Worm (Caenorhabditis elegans): ENCODE results near the gene F01D5.5.

The F01D5.5 gene

DNA sequence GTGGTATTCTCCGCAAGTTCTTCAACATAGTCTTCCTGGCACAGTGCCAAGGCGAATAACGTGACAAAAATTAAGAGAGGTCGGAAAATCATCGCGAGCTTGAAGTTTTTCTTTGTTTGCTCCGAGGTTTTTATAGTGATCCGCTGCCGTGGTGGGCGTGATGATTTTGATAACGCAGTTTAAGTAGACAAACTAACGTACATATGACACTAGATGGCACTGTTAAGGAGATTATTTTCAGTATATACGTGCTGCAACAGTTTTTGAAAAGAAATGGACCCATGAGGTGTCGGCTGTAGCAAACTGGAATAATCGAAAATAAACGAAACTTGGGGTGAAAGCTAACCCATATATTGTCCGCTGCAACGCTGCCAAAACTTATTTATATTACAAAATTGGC lies at the start of gene F01D5.5:
F01D5.5 (minus strand) TSS at position 101 of the 400 bp plus-strand sequence.
- TF ChIP-seq cnd-1 (tag; optimal IDR thresholded peaks at IDR 0.05) (no peak), lin-32 (GFP tag; optimal IDR thresholded peaks at IDR 0.05) (no peak), nhr-237 (tag; optimal IDR thresholded peaks at IDR 0.05) (no peak), unc-120 (tag; optimal IDR thresholded peaks at IDR 0.05; ENCODE audit: poor library complexity, severe bottlenecking) (no peak), ham-2 (GFP tag; optimal IDR thresholded peaks at IDR 0.05) (no peak), hlh-1 (tag; optimal IDR thresholded peaks at IDR 0.05) (no peak), M03D4.4 (tag; optimal IDR thresholded peaks at IDR 0.05) (no peak)

DNA sequence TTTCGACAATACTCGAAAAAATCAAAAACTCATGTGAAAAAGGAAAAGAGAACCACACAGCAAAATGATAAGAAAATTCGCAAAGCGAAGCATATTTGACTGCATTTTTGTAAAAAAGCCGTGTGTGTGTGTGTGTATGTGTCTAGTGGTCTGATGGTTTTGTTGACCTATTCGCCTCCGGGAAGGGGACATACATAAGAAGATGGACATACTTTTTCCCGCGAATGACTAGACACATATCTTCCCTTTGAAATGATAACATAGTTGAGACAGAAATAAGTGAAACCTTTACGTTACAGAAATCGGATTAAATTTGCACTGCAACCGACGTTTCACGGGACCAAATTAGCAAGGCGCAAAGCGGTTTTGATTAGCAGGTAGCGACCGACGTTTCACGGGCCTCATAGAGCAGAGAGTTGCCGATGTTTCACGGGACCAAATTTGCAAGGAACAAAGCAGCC lies 49.4 kb upstream of the F01D5.5 start:
- TF ChIP-seq ham-2 (GFP tag; optimal IDR thresholded peaks at IDR 0.05): no peak
- no peak for TF ChIP-seq nhr-12 (tag; optimal IDR thresholded peaks at IDR 0.05)
- TF ChIP-seq ceh-39 (tag; optimal IDR thresholded peaks at IDR 0.05): no peak

DNA sequence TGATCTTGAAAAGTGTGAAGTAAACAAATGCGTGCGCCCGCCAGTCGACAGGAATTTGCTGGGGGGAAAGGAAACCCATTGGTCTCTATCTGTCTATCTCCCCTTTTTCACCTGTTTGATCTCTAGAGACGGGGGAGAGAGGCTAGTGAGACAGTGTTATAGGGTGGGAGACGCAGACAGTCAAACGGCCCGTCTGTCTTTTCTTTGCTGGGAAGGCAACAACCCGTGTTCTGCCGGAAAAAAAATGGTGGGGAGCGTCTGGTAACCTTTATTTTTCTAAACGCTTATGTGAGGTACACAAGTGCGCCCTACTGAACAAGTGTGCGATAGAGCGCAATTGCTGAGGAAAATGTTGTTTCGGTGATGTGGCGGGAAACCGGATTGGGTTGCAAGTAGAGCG lies 48.4 kb upstream of the F01D5.5 start:
- peak; percentile 69 for TF ChIP-seq unc-120 (tag; optimal IDR thresholded peaks at IDR 0.05; ENCODE audit: poor library complexity, severe bottlenecking)
- TF ChIP-seq M03D4.4 (tag; optimal IDR thresholded peaks at IDR 0.05): no peak
- TF ChIP-seq elt-1 (tag; optimal IDR thresholded peaks at IDR 0.05; ENCODE audit: borderline replicate concordance, insufficient read depth): peak; percentile 23
- no peak for TF ChIP-seq sptf-1 (tag; optimal IDR thresholded peaks at IDR 0.05)
- TF ChIP-seq cnd-1 (tag; optimal IDR thresholded peaks at IDR 0.05): peak; percentile 52
- TF ChIP-seq nhr-237 (tag; optimal IDR thresholded peaks at IDR 0.05): peak; percentile 26
- TF ChIP-seq mab-5 (tag; optimal IDR thresholded peaks at IDR 0.05): no peak
- TF ChIP-seq ham-2 (GFP tag; optimal IDR thresholded peaks at IDR 0.05): peak; percentile 13
- TF ChIP-seq mep-1 (tag; optimal IDR thresholded peaks at IDR 0.05): peak; percentile 56
- no peak for TF ChIP-seq elt-3 (tag; optimal IDR thresholded peaks at IDR 0.05)
- TF ChIP-seq hlh-1 (tag; optimal IDR thresholded peaks at IDR 0.05): peak; percentile 75
- no peak for TF ChIP-seq tbx-8 (GFP tag; optimal IDR thresholded peaks at IDR 0.05)

DNA sequence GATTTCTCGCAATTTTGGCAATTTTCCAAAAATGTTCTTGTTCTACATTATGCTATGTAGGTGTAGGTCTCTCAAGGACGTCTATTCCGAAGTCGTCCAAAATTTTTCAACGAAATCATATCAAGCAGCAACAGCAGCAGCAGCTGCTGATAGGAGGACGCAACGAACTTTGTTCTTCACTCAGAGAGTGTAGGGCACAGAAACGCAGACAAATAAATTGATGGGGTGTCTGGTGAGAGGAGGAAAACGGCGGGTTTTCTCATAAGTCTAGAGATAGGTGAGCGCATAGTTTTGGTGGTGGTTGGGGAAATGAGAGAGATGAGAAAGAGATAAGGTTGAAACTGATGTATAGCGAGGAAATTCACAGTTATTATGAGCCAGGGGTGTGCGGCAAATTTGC lies 47.0 kb upstream of the F01D5.5 start:
- TF ChIP-seq elt-1 (tag; optimal IDR thresholded peaks at IDR 0.05; ENCODE audit: borderline replicate concordance, insufficient read depth): peak; percentile 30
- no peak for TF ChIP-seq nhr-76 (tag; optimal IDR thresholded peaks at IDR 0.05)
- TF ChIP-seq lin-32 (GFP tag; optimal IDR thresholded peaks at IDR 0.05): no peak
- TF ChIP-seq ztf-11 (tag; optimal IDR thresholded peaks at IDR 0.05): no peak
- no peak for TF ChIP-seq nhr-12 (tag; optimal IDR thresholded peaks at IDR 0.05)
- no peak for TF ChIP-seq drap-1 (GFP tag; optimal IDR thresholded peaks at IDR 0.05)
- TF ChIP-seq hlh-1 (tag; optimal IDR thresholded peaks at IDR 0.05): peak; percentile 90
- TF ChIP-seq mab-5 (tag; optimal IDR thresholded peaks at IDR 0.05): no peak
- TF ChIP-seq zip-8 (tag; optimal IDR thresholded peaks at IDR 0.05): no peak
- TF ChIP-seq nhr-28 (tag; optimal IDR thresholded peaks at IDR 0.05): no peak
- peak; percentile 68 for TF ChIP-seq unc-62 (GFP tag; optimal IDR thresholded peaks at IDR 0.05)
- no peak for TF ChIP-seq blmp-1 (tag; optimal IDR thresholded peaks at IDR 0.05)
- TF ChIP-seq unc-120 (tag; optimal IDR thresholded peaks at IDR 0.05; ENCODE audit: poor library complexity, severe bottlenecking): peak; percentile 65
- TF ChIP-seq nhr-2 (tag; optimal IDR thresholded peaks at IDR 0.05): no peak
- no peak for TF ChIP-seq sptf-1 (tag; optimal IDR thresholded peaks at IDR 0.05)
- peak; percentile 30 for TF ChIP-seq ham-2 (GFP tag; optimal IDR thresholded peaks at IDR 0.05)

ce11 chrII:14046491-14046890 lies 44.4 kb upstream of the F01D5.5 start:
- TF ChIP-seq nhr-2 (tag; optimal IDR thresholded peaks at IDR 0.05) (no peak), ceh-43 (GFP tag; optimal IDR thresholded peaks at IDR 0.05) (no peak), blmp-1 (tag; optimal IDR thresholded peaks at IDR 0.05) (peak; percentile 33), bed-3 (GFP tag; optimal IDR thresholded peaks at IDR 0.05) (no peak), nhr-237 (tag; optimal IDR thresholded peaks at IDR 0.05) (no peak), hlh-1 (tag; optimal IDR thresholded peaks at IDR 0.05) (peak; percentile 5), lin-32 (GFP tag; optimal IDR thresholded peaks at IDR 0.05) (no peak)

DNA sequence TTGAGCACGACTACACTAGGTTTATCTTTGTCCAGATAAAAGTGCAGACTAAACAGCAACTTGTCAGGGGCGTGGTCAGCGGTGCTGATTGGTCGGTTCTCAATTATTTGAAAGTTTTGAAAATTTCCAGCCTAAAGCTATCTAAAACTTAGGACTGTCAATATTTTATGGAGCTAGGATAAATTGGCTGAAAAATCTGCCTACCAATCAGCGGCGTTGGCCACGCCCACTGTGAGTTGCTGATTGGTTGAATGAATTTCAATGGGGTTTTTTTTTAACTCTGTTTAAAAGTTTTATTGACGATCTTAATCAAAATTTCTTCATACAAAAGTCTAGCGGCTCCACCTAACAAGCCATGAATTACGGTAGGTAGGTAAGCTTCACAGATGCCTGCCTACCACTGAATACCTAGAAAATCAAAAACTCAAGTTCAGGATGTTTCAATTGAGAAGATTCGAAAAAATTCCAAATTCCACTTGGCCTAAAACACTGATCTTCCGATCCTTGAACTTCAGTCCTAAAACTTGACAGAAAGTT lies 43.9 kb upstream of the F01D5.5 start:
- TF ChIP-seq blmp-1 (tag; optimal IDR thresholded peaks at IDR 0.05): no peak

DNA sequence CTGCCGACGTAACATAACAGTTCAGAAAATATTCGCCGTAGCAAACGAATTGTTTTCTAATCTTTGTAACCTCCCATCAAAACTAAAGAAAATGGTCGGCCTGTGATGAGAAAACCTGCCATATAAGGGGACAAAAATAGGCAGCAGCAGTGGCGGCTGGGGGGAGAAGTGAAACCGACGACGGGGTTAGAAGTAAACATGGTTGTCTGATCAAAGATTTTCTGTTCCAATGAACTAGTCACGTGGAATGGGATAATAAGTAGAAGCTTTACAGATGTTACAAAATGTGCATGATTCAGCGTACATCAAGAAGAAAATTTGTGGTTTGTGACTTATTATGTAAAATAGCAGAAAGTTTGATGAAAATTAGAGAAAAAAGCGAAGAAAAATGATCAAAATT lies 43.1 kb upstream of the F01D5.5 start:
- TF ChIP-seq sem-2 (GFP tag; optimal IDR thresholded peaks at IDR 0.05) (no peak), nhr-237 (tag; optimal IDR thresholded peaks at IDR 0.05) (no peak), mls-2 (tag; optimal IDR thresholded peaks at IDR 0.05) (no peak), lin-32 (GFP tag; optimal IDR thresholded peaks at IDR 0.05) (no peak), unc-39 (tag; optimal IDR thresholded peaks at IDR 0.05) (no peak), ztf-11 (tag; optimal IDR thresholded peaks at IDR 0.05) (no peak), ces-1 (GFP tag; optimal IDR thresholded peaks at IDR 0.05) (no peak), zip-8 (tag; optimal IDR thresholded peaks at IDR 0.05) (no peak), pha-4 (tag; optimal IDR thresholded peaks at IDR 0.05) (no peak)
